Fruit fly (Drosophila melanogaster): ENCODE data around the gene CG34174.

Gene CG34174

DNA sequence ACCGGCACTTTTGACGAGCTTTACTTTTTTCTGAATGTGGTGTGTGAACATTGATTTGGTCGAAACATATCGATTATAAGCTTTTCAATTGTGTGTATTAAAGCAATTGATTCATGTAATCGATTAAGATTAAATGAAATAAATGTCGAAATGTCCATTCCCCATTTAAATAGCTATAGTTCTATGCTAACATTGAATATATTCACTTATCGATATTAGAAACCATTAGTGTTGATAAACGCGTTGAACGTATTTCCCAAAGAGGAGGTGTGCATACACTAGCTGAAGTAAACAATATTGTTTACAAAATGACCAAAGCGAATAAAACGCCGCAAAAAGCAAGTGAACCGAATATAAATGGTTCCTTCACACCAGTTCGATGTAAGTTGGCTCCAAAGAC lies at the start of gene CG34174, which contains the start of gene Uch (continued):
- no peak for TF ChIP-seq Fer3 (tag; optimal IDR thresholded peaks at IDR 0.05)
- no peak for TF ChIP-seq sisA (GFP tag; IDR thresholded peaks at IDR 0.05)
- TF ChIP-seq CG30020 (tag; optimal IDR thresholded peaks at IDR 0.05): peak; percentile 32

DNA sequence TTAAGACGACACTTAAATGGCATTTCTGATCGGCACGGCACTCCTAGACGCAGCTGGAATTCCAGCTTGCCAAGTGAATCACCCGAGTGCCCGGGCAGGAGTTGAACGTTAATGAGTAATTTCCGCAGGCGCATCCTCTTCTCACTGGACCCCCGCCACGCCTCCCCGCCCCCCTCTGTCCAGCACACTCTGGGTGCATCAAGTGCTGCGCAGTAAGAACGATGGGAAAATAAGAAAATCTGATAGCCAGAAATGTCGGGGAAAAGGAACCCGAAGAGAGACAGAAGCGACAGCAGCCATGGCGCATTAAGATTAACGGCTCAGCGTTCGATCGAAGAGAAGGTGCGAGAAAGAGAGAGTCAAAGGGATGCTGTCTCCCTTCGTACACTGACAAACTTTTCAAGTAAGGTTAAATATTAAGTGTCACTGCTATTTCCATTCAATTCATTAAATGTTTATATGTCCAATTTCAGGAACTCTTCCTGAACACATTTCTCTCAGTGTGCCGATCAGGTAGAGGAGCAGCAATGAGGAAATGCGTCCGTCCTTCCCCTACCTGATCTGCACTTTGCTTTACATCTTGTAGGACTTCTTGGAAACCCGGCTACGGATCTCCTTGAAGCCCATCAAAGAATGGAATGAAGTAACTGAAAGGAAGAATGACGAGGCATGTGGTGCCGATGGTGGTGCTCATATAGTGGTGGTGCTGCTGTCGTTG lies 49.4 kb upstream of the CG34174 start:
- peak; percentile 72 for TF ChIP-seq NC2α (GFP tag; optimal IDR thresholded peaks at IDR 0.05)
- peak; percentile 78 for TF ChIP-seq CG17328 (GFP tag; IDR thresholded peaks at IDR 0.05)
- peak in 1 of 2 experiments; percentile 72 for TF ChIP-seq Hr51 (GFP tag; optimal IDR thresholded peaks at IDR 0.05)
- peak; percentile 84 for TF ChIP-seq CG1603 (tag; optimal IDR thresholded peaks at IDR 0.05)
- peak; percentile 44 to 62 for TF ChIP-seq dpn (GFP tag; optimal IDR thresholded peaks at IDR 0.05)
- TF ChIP-seq Six4 (GFP tag; optimal IDR thresholded peaks at IDR 0.05): peak; percentile 60
- 0 out of 3 replicates have a peak, but pooled peaks have one; percentile 55 for TF ChIP-seq so (GFP tag; IDR thresholded peaks at IDR 0.05)
- peak; percentile 31 for TF ChIP-seq jing (GFP tag; optimal IDR thresholded peaks at IDR 0.05)
- TF ChIP-seq CG1792 (GFP tag; optimal IDR thresholded peaks at IDR 0.05): peak; percentile 23
- peak; percentile 72 for TF ChIP-seq CG15601 (tag; optimal IDR thresholded peaks at IDR 0.05)
- peak; percentile 69 for TF ChIP-seq Chrac-16 (GFP tag; optimal IDR thresholded peaks at IDR 0.05)
- TF ChIP-seq gce (GFP tag; IDR thresholded peaks at IDR 0.05): no peak
- TF ChIP-seq CG8359 (GFP tag; optimal IDR thresholded peaks at IDR 0.05; ENCODE audit: borderline replicate concordance): peak; percentile 31
- peak; percentile 30 for TF ChIP-seq Deaf1 (tag; optimal IDR thresholded peaks at IDR 0.05)
- peak; percentile 91 for TF ChIP-seq CG17829 (tag; optimal IDR thresholded peaks at IDR 0.05)
- TF ChIP-seq CG8388 (GFP tag; optimal IDR thresholded peaks at IDR 0.05): peak; percentile 68
- TF ChIP-seq CG10147 (GFP tag; optimal IDR thresholded peaks at IDR 0.05): no peak
- TF ChIP-seq kah (GFP tag; optimal IDR thresholded peaks at IDR 0.05): no peak
- TF ChIP-seq knrl (GFP tag; IDR thresholded peaks at IDR 0.05; ENCODE audit: partially characterized antibody): no peak
- no peak for TF ChIP-seq jigr1 (GFP tag; IDR thresholded peaks at IDR 0.05)
- peak; percentile 100 for TF ChIP-seq CG15479 (GFP tag; optimal IDR thresholded peaks at IDR 0.05)
- TF ChIP-seq Sox100B (GFP tag; optimal IDR thresholded peaks at IDR 0.05): peak; percentile 23
- peak; percentile 44 for TF ChIP-seq CG11398 (GFP tag; optimal IDR thresholded peaks at IDR 0.05)
- peak; percentile 44 for TF ChIP-seq tx (GFP tag; optimal IDR thresholded peaks at IDR 0.05)
- TF ChIP-seq Atf3 (GFP tag; optimal IDR thresholded peaks at IDR 0.05): no peak
- TF ChIP-seq stwl (tag; optimal IDR thresholded peaks at IDR 0.05): no peak
- TF ChIP-seq schlank (tag; optimal IDR thresholded peaks at IDR 0.05): no peak
- peak; percentile 7 for TF ChIP-seq CG9609 (GFP tag; optimal IDR thresholded peaks at IDR 0.05)
- TF ChIP-seq Hr3 (GFP tag; optimal IDR thresholded peaks at IDR 0.05): peak; percentile 37
- no peak for TF ChIP-seq Hr78 (GFP tag; optimal IDR thresholded peaks at IDR 0.05)
- TF ChIP-seq trh (GFP tag; optimal IDR thresholded peaks at IDR 0.05): peak; percentile 28
- TF ChIP-seq unpg (GFP tag; optimal IDR thresholded peaks at IDR 0.05): peak; percentile 62
- peak; percentile 13 for TF ChIP-seq disco-r (GFP tag; optimal IDR thresholded peaks at IDR 0.05)
- TF ChIP-seq CG8924 (tag; optimal IDR thresholded peaks at IDR 0.05): peak; percentile 80
- peak; percentile 55 for TF ChIP-seq fd96Cb (tag; optimal IDR thresholded peaks at IDR 0.05)
- peak; percentile 52; the same call in 1 of the 3 replicates for TF ChIP-seq H15 (GFP tag; IDR thresholded peaks at IDR 0.05)
- TF ChIP-seq CG3726 (GFP tag; IDR thresholded peaks at IDR 0.05): no peak
- peak; percentile 68 for TF ChIP-seq CG1024 (GFP tag; IDR thresholded peaks at IDR 0.05)
- TF ChIP-seq usp (GFP tag; optimal IDR thresholded peaks at IDR 0.05): no peak
- TF ChIP-seq lola (GFP tag; optimal IDR thresholded peaks at IDR 0.05): peak in 1 of 3 experiments; percentile 90
- TF ChIP-seq CG11456 (GFP tag; IDR thresholded peaks at IDR 0.05): no peak
- no peak for TF ChIP-seq inv (GFP tag; IDR thresholded peaks at IDR 0.05; ENCODE audit: partially characterized antibody)
- TF ChIP-seq Ravus (GFP tag; IDR thresholded peaks at IDR 0.05): 0 out of 2 replicates have a peak, but pooled peaks have one; percentile 1
- no peak for TF ChIP-seq CG5180 (GFP tag; optimal IDR thresholded peaks at IDR 0.05)

Data from whole organism, embryonic.